Worm (Caenorhabditis elegans): Measurements from ENCODE around the gene F17C8.3.
"Not testable (repeated sequence)": the region's sequence is repeated elsewhere in the genome, so short reads cannot be mapped to it uniquely, and the experiment has no call there.

- not testable (repeated sequence) for TF ChIP-seq skn-1 (tag; optimal IDR thresholded peaks at IDR 0.05); nhr-11 (tag; optimal IDR thresholded peaks at IDR 0.05); ama-1 (optimal IDR thresholded peaks at IDR 0.05); mxl-3 (GFP tag; optimal IDR thresholded peaks at IDR 0.05); zfp-2 (tag; optimal IDR thresholded peaks at IDR 0.05); zag-1 (tag; optimal IDR thresholded peaks at IDR 0.05); jun-1 (tag; optimal IDR thresholded peaks at IDR 0.05); unc-39 (tag; optimal IDR thresholded peaks at IDR 0.05); zip-2 (tag; optimal IDR thresholded peaks at IDR 0.05); daf-19 (GFP tag; conservative IDR thresholded peaks at IDR 0.05); nhr-111 (GFP tag; optimal IDR thresholded peaks at IDR 0.05); dmd-8 (GFP tag; IDR thresholded peaks at IDR 0.05); fos-1 (tag; optimal IDR thresholded peaks at IDR 0.05)
- 0 out of 2 replicates have a peak, but pooled peaks have one; percentile 8 for TF ChIP-seq mdt-29 (GFP tag; IDR thresholded peaks at IDR 0.05)
These were observed 20.8 kb downstream of the F17C8.3 start for ce11 chrIII:4752569-4752968.

Data from whole organism, L4 larva.